Fruit fly (Drosophila melanogaster): ENCODE results near the gene OtopLa.
A peak's percentile ranks its signal among the peaks of the same experiment; 100 is the strongest.

OtopLa gene

DNA sequence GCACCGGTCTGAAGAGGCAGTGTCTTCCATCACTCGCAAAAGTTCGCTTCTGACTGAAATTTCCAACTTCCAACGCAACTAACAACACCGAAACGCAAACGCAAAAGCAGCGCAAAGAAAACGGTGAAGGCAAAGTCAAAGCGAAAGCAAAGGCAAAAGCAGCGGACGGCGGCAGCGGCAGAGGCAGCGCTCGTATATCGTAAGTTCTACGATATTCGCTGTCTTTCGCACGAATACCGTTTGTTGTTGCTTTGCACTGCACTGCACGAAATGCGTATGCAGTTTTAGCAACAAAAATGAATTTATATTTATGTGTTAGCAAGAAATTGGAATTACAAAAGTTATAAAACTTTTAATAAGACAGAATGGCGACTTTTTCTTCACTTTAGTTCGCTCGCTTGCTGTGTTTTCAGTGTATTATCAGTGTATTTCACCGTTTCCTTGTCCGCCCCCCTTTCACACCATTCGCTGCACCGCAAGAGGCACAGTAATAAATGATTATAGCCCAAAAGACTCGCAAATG, at the start of gene OtopLa (continued):
- TF ChIP-seq dati (GFP tag; IDR thresholded peaks at IDR 0.05) (peak; percentile 52), HmgZ (tag; optimal IDR thresholded peaks at IDR 0.05) (peak; percentile 70), Doc3 (GFP tag; IDR thresholded peaks at IDR 0.05; ENCODE audit: partially characterized antibody) (no peak), CG3847 (GFP tag; IDR thresholded peaks at IDR 0.05) (peak; percentile 75), slp2 (GFP tag; optimal IDR thresholded peaks at IDR 0.05) (peak; percentile 72), CG7745 (tag; optimal IDR thresholded peaks at IDR 0.05) (no peak), HLH4C (GFP tag; IDR thresholded peaks at IDR 0.05; ENCODE audit: partially characterized antibody) (no peak), Gug (GFP tag; IDR thresholded peaks at IDR 0.05) (peak; percentile 70; the same call in 3 of the 4 replicates), Fer2 (tag; optimal IDR thresholded peaks at IDR 0.05) (peak; percentile 57), ac (GFP tag; optimal IDR thresholded peaks at IDR 0.05) (peak; percentile 15), CG17568 (GFP tag; optimal IDR thresholded peaks at IDR 0.05) (peak; percentile 66), mld (GFP tag; IDR thresholded peaks at IDR 0.05; ENCODE audit: partially characterized antibody) (no peak), zfh1 (GFP tag; IDR thresholded peaks at IDR 0.05) (peak; percentile 93), nerfin-2 (GFP tag; IDR thresholded peaks at IDR 0.05; ENCODE audit: partially characterized antibody) (no peak), dmrt11E (tag; optimal IDR thresholded peaks at IDR 0.05) (peak; percentile 80), aop (GFP tag; IDR thresholded peaks at IDR 0.05) (peak; percentile 79), jigr1 (GFP tag; IDR thresholded peaks at IDR 0.05) (0 out of 3 replicates have a peak, but pooled peaks have one; percentile 45), fd64A (GFP tag; optimal IDR thresholded peaks at IDR 0.05) (peak; percentile 72), CG30020 (tag; optimal IDR thresholded peaks at IDR 0.05) (peak; percentile 8), fd3F (GFP tag; optimal IDR thresholded peaks at IDR 0.05) (peak; percentile 59), NC2β (GFP tag; optimal IDR thresholded peaks at IDR 0.05) (peak; percentile 78), CG10565 (GFP tag; optimal IDR thresholded peaks at IDR 0.05) (peak; percentile 46), ranshi (GFP tag; IDR thresholded peaks at IDR 0.05) (peak; percentile 85), CkIIα-i1 (GFP tag; IDR thresholded peaks at IDR 0.05) (peak; percentile 22; the same call in 1 of the 2 replicates), pho (GFP tag; optimal IDR thresholded peaks at IDR 0.05) (peak; percentile 54), CG6854 (GFP tag; optimal IDR thresholded peaks at IDR 0.05) (peak; percentile 67), ERR (GFP tag; optimal IDR thresholded peaks at IDR 0.05) (peak; percentile 78), unc-4 (GFP tag; IDR thresholded peaks at IDR 0.05; ENCODE audit: partially characterized antibody) (no peak), sd (tag; optimal IDR thresholded peaks at IDR 0.05) (peak; percentile 46), crc (GFP tag; optimal IDR thresholded peaks at IDR 0.05) (peak; percentile 72), kay (GFP tag; optimal IDR thresholded peaks at IDR 0.05) (peak; percentile 74), esg (GFP tag; conservative IDR thresholded peaks at IDR 0.05) (peak; percentile 81), CG17612 (GFP tag; IDR thresholded peaks at IDR 0.05) (peak; percentile 58; the same call in 1 of the 2 replicates), Ptx1 (GFP tag; IDR thresholded peaks at IDR 0.05) (peak; percentile 88), CG12744 (GFP tag; optimal IDR thresholded peaks at IDR 0.05) (peak; percentile 52), CG32772 (GFP tag; IDR thresholded peaks at IDR 0.05) (peak; percentile 80), CG6254 (GFP tag; optimal IDR thresholded peaks at IDR 0.05) (peak; percentile 78), gcm2 (GFP tag; optimal IDR thresholded peaks at IDR 0.05) (peak; percentile 52), grn (GFP tag; optimal IDR thresholded peaks at IDR 0.05) (no peak), vvl (GFP tag; IDR thresholded peaks at IDR 0.05) (peak; percentile 94), CG11696 (GFP tag; IDR thresholded peaks at IDR 0.05) (peak; percentile 50), Bdp1 (GFP tag; optimal IDR thresholded peaks at IDR 0.05) (peak; percentile 55), Drgx (GFP tag; IDR thresholded peaks at IDR 0.05) (peak; percentile 89), sc (optimal IDR thresholded peaks at IDR 0.05) (no peak), sc (GFP tag; optimal IDR thresholded peaks at IDR 0.05) (peak; percentile 60), Hey (tag; optimal IDR thresholded peaks at IDR 0.05) (no peak), HmgD (GFP tag; optimal IDR thresholded peaks at IDR 0.05) (peak; percentile 33), Dp (GFP tag; optimal IDR thresholded peaks at IDR 0.05) (no peak), CG1529 (GFP tag; optimal IDR thresholded peaks at IDR 0.05) (peak; percentile 78), CG7987 (GFP tag; optimal IDR thresholded peaks at IDR 0.05) (peak; percentile 32), da (GFP tag; optimal IDR thresholded peaks at IDR 0.05) (peak; percentile 43)
